Worm (Caenorhabditis elegans) whole organism, dauer: Measurements from ENCODE around the gene hlh-6.

Source experiments
- unc-62 ChIP-seq: sonication (generic microtip); optimal IDR thresholded peaks from 2 replicates; lab custom pipeline; 2017; ENCODE audit warnings: missing biosample characterization, missing genetic modification reagents, missing genetic modification characterization

The hlh-6 gene

ce11 chrII:9577630-9578029 lies 37.0 kb downstream of the hlh-6 start:
- no peak for TF ChIP-seq unc-62 (GFP tag; lab: Kevin White, UChicago)

ce11 chrII:9576707-9577106 lies 37.9 kb downstream of the hlh-6 start:
- TF ChIP-seq unc-62 (GFP tag; lab: Kevin White, UChicago) = no peak

- TF ChIP-seq unc-62 (GFP tag; lab: Kevin White, UChicago) = no peak
Observed at ce11 chrII:9575670-9576069, 39.0 kb downstream of the hlh-6 start, which contains the start of gene exc-7. Gene exc-7 (plus strand): TSS chrII:9575970.

- TF ChIP-seq unc-62 (GFP tag; lab: Kevin White, UChicago) = no peak
Observed at ce11 chrII:9574406-9574805, 40.2 kb downstream of the hlh-6 start.

- no peak for TF ChIP-seq unc-62 (GFP tag; lab: Kevin White, UChicago)
Observed at ce11 chrII:9573412-9573811, 41.2 kb downstream of the hlh-6 start.

- TF ChIP-seq unc-62 (GFP tag; lab: Kevin White, UChicago) = no peak
Observed at ce11 chrII:9566045-9566444, 48.6 kb downstream of the hlh-6 start.
